Worm (Caenorhabditis elegans) whole organism, midembryonic: Measurements from ENCODE around the gene hum-8.
A peak's percentile ranks its signal among the peaks of the same experiment; 100 is the strongest.

ENCODE experiments used
- T22C8.4 ChIP-seq: fragments of 200-800 bp; sonication (Bioruptor generic); IDR thresholded peaks from 2 replicates; pipeline ENCODE4 v1.3.6; 2022; ENCODE audit warnings: missing genetic modification characterization, missing compliant biosample characterization
- cog-1 ChIP-seq: sonication (generic microtip); optimal IDR thresholded peaks from 2 replicates; lab custom pipeline; 2016; ENCODE audit warnings: missing genetic modification characterization, missing compliant biosample characterization
- flt-1 ChIP-seq: fragments of 200-800 bp; sonication (Bioruptor generic); IDR thresholded peaks from 2 replicates; pipeline ENCODE4 v1.3.6; 2022; ENCODE audit warnings: missing genetic modification characterization, missing compliant biosample characterization
- klf-2 ChIP-seq: fragments of 200-800 bp; sonication (Bioruptor generic); conservative IDR thresholded peaks from 2 replicates; pipeline ENCODE4 v1.3.6; 2022; ENCODE audit warnings: missing genetic modification reagents, missing genetic modification characterization, missing compliant biosample characterization
- med-1 ChIP-seq: sonication (generic microtip); optimal IDR thresholded peaks from 2 replicates; lab custom pipeline; 2017; ENCODE audit warnings: missing genetic modification characterization, mild to moderate bottlenecking, missing compliant biosample characterization, antibody characterized with exemption, missing genetic modification reagents; ENCODE audit not compliant: insufficient read depth
- ref-1 ChIP-seq: fragments of 200-800 bp; sonication (Bioruptor generic); conservative IDR thresholded peaks from 2 replicates; pipeline ENCODE4 v1.3.6; 2022; ENCODE audit warnings: missing genetic modification reagents, missing genetic modification characterization, missing compliant biosample characterization
- tab-1 ChIP-seq: fragments of 200-800 bp; sonication (Bioruptor generic); IDR thresholded peaks from 2 replicates; pipeline ENCODE4 v1.3.6; 2022; ENCODE audit warnings: missing genetic modification characterization, missing compliant biosample characterization
- ztf-23 ChIP-seq: fragments of 200-800 bp; sonication (Bioruptor generic); IDR thresholded peaks from 2 replicates; pipeline ENCODE4 v1.3.6; 2022; ENCODE audit warnings: missing genetic modification reagents, missing genetic modification characterization, missing compliant biosample characterization
- ztf-29 ChIP-seq: fragments of 200-800 bp; sonication (Bioruptor generic); IDR thresholded peaks from 2 replicates; pipeline ENCODE4 v1.3.6; 2022; ENCODE audit warnings: missing genetic modification reagents, missing genetic modification characterization, missing compliant biosample characterization

hum-8 gene

ce11 chrIV:396373-396772, 44.0 kb downstream of the hum-8 start, which contains the start of gene rrp-8:
rrp-8 (plus strand) TSS chrIV:396545.
- TF ChIP-seq ztf-23 (GFP tag; lab: Robert Waterston, UW) = no peak
- no peak for TF ChIP-seq klf-2 (GFP tag; lab: Robert Waterston, UW)
- TF ChIP-seq tab-1 (GFP tag; lab: Robert Waterston, UW) = no peak
- TF ChIP-seq flt-1 (GFP tag; lab: Robert Waterston, UW) = no peak
- no peak for TF ChIP-seq cog-1
- TF ChIP-seq T22C8.4 (GFP tag; lab: Robert Waterston, UW) = no peak
- no peak for TF ChIP-seq ztf-29 (GFP tag; lab: Robert Waterston, UW)

ce11 chrIV:393409-393930, 46.9 kb downstream of the hum-8 start, which contains the start of the genes T07A9.15 and nog-1:
T07A9.15 (minus strand) TSS chrIV:393546.
nog-1 (plus strand) TSS chrIV:393880.
- TF ChIP-seq ref-1 (GFP tag; lab: Robert Waterston, UW) = no peak
- TF ChIP-seq cog-1 = no peak
- no peak for TF ChIP-seq ztf-29 (GFP tag; lab: Robert Waterston, UW)
- no peak for TF ChIP-seq klf-2 (GFP tag; lab: Robert Waterston, UW)
- no peak for TF ChIP-seq T22C8.4 (GFP tag; lab: Robert Waterston, UW)
- TF ChIP-seq med-1 (GFP tag; lab: Kevin White, UChicago) = no peak
- TF ChIP-seq flt-1 (GFP tag; lab: Robert Waterston, UW) = 0 out of 2 replicates have a peak, but pooled peaks have one; percentile 57
- no peak for TF ChIP-seq tab-1 (GFP tag; lab: Robert Waterston, UW)
- peak; percentile 27; the same call in 1 of the 2 replicates for TF ChIP-seq ztf-23 (GFP tag; lab: Robert Waterston, UW)

ce11 chrIV:390279-390678, 50.1 kb downstream of the hum-8 start, which contains the start of the genes ears-2 and uncp-18:
ears-2 (minus strand) TSS chrIV:390468.
uncp-18 (plus strand) TSS chrIV:390560.
- peak; percentile 96 for TF ChIP-seq T22C8.4 (GFP tag; lab: Robert Waterston, UW)
- peak; percentile 97 for TF ChIP-seq tab-1 (GFP tag; lab: Robert Waterston, UW)
- peak; percentile 99 for TF ChIP-seq klf-2 (GFP tag; lab: Robert Waterston, UW)
- peak; percentile 97 for TF ChIP-seq ztf-29 (GFP tag; lab: Robert Waterston, UW)
- TF ChIP-seq med-1 (GFP tag; lab: Kevin White, UChicago) = peak; percentile 98
- peak; percentile 95 for TF ChIP-seq cog-1
- peak; percentile 98 for TF ChIP-seq ztf-23 (GFP tag; lab: Robert Waterston, UW)
- TF ChIP-seq ref-1 (GFP tag; lab: Robert Waterston, UW) = peak; percentile 87
- peak; percentile 95 for TF ChIP-seq flt-1 (GFP tag; lab: Robert Waterston, UW)

DNA sequence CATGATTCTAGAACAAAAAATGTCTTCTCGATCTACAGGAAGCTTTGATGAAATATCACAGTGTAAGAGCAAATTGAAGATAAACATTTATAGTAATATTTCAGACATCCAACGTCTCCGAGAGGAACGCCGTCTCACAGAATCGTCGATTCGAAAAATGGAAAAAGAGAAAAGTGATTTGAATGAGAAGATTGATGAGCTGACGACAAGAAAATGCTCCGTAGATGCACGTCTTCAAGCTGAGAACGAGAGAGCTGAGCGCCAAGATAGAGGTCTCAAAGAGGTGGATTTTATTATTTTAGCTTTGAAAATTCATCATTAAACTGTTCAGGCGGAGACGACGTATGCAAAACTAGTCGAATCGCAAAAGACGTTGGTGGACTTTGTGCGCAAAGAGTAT, 52.3 kb downstream of the hum-8 start, which contains the start of gene ssna-1:
Gene ssna-1, plus strand, starts transcription at position 12 of the 400 bp plus-strand sequence.
- TF ChIP-seq med-1 (GFP tag; lab: Kevin White, UChicago) = no peak
- TF ChIP-seq T22C8.4 (GFP tag; lab: Robert Waterston, UW) = no peak
- no peak for TF ChIP-seq tab-1 (GFP tag; lab: Robert Waterston, UW)
- no peak for TF ChIP-seq cog-1
- no peak for TF ChIP-seq ref-1 (GFP tag; lab: Robert Waterston, UW)
- no peak for TF ChIP-seq ztf-29 (GFP tag; lab: Robert Waterston, UW)
- no peak for TF ChIP-seq ztf-23 (GFP tag; lab: Robert Waterston, UW)
- 0 out of 2 replicates have a peak, but pooled peaks have one; percentile 38 for TF ChIP-seq flt-1 (GFP tag; lab: Robert Waterston, UW)

- TF ChIP-seq flt-1 (GFP tag; lab: Robert Waterston, UW) = no peak
- no peak for TF ChIP-seq ztf-23 (GFP tag; lab: Robert Waterston, UW)
- no peak for TF ChIP-seq klf-2 (GFP tag; lab: Robert Waterston, UW)
- no peak for TF ChIP-seq tab-1 (GFP tag; lab: Robert Waterston, UW)
- TF ChIP-seq T22C8.4 (GFP tag; lab: Robert Waterston, UW) = no peak
- no peak for TF ChIP-seq med-1 (GFP tag; lab: Kevin White, UChicago)
- no peak for TF ChIP-seq ref-1 (GFP tag; lab: Robert Waterston, UW)
- TF ChIP-seq ztf-29 (GFP tag; lab: Robert Waterston, UW) = no peak
- no peak for TF ChIP-seq cog-1
These were observed 52.9 kb downstream of the hum-8 start for ce11 chrIV:387283-388048.

DNA sequence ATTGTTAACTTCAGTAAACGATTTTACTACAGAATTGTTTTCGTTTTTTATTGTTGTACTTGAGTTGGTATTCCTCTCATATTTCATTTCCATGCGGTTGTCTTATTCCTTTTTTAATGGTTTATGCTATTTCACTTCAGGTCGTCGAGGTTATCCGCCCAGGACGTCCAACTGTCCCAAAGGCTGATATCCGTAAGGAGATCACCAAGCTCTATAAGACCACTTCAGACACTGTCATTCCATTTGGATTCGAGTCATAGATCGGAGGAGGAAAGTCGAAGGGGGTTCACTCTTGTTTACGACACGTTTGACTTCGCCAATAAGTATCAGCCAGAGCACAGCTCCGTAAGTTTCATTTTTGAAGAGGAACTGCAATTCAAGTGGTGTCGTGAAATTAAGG, 53.8 kb downstream of the hum-8 start, which contains the start of gene T07A9.14:
Gene T07A9.14, plus strand, starts transcription at position 124 of the 400 bp plus-strand sequence.
- TF ChIP-seq T22C8.4 (GFP tag; lab: Robert Waterston, UW) (no peak), klf-2 (GFP tag; lab: Robert Waterston, UW) (no peak), flt-1 (GFP tag; lab: Robert Waterston, UW) (no peak), ref-1 (GFP tag; lab: Robert Waterston, UW) (no peak), med-1 (GFP tag; lab: Kevin White, UChicago) (no peak), tab-1 (GFP tag; lab: Robert Waterston, UW) (no peak), ztf-23 (GFP tag; lab: Robert Waterston, UW) (no peak), cog-1 (no peak), ztf-29 (GFP tag; lab: Robert Waterston, UW) (no peak)

ce11 chrIV:385150-385937, 55.0 kb downstream of the hum-8 start, which contains the start of gene rps-24:
rps-24 (plus strand) TSS chrIV:385887.
- TF ChIP-seq cog-1 (peak; percentile 84), T22C8.4 (GFP tag; lab: Robert Waterston, UW) (peak; percentile 72), ztf-23 (GFP tag; lab: Robert Waterston, UW) (peak; percentile 93), flt-1 (GFP tag; lab: Robert Waterston, UW) (peak; percentile 86), tab-1 (GFP tag; lab: Robert Waterston, UW) (peak; percentile 78; the same call in 1 of the 2 replicates), ztf-29 (GFP tag; lab: Robert Waterston, UW) (peak; percentile 85), ref-1 (GFP tag; lab: Robert Waterston, UW) (0 out of 2 replicates have a peak, but pooled peaks have one; percentile 39), klf-2 (GFP tag; lab: Robert Waterston, UW) (peak; percentile 87)
